Fruit fly (Drosophila melanogaster): ENCODE data around the gene Nemp.
A peak's percentile ranks its signal among the peaks of the same experiment; 100 is the strongest.

Nemp gene

DNA sequence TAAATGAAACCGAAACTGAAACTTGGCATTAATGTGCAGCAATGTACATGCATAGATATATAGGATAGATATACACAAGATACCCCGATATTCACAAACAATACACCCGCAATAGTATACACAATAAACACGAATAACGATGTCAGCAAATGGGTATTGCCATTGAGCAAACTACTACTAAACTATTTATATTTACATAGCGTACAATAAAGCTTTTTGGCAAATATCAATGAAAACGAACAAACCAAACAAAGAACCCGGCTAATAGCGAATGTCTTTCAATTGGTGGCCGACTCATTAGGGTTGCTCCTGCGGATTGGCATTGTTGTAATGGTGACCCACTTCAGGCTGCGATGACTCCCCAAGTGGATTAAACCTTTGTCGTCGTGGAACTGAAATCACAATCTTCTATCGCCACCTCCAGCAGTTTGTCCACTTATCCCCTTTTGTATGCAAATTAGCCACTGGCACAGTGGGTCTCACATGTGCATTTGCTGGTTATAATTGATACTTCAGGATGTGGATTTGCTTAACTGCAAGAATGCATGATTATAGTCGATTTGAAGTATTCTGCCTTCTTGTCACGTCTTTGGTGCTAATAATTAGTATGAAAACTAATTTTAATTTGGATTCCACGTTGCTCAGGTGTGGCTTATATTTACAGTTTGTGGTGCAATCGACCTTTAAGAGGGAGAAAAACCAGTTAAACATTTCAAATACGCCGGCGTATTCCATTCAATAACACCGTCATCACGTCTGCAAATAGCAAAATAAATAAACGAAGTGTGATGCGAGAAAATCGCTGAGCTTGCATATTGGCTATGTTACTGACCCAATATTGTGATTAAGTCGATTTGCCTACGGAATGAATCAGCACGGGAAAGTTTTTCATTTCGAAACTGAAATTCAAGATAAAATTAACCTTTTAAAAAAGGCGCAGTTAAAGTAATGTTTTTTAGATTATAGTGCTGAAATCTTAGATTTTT, 4.4 kb downstream of the Nemp start (continued):
- no peak for TF ChIP-seq CG10979 (tag; optimal IDR thresholded peaks at IDR 0.05)
- peak; percentile 58 for TF ChIP-seq gro (GFP tag; optimal IDR thresholded peaks at IDR 0.05)
- TF ChIP-seq Meics (GFP tag; optimal IDR thresholded peaks at IDR 0.05), result peak; percentile 22
- TF ChIP-seq jing (GFP tag; optimal IDR thresholded peaks at IDR 0.05), result no peak
- no peak for TF ChIP-seq h (optimal IDR thresholded peaks at IDR 0.05)
- no peak for TF ChIP-seq pita (GFP tag; optimal IDR thresholded peaks at IDR 0.05)
- no peak for TF ChIP-seq CG10209 (GFP tag; optimal IDR thresholded peaks at IDR 0.05)
- no peak for TF ChIP-seq Sry-δ (GFP tag; optimal IDR thresholded peaks at IDR 0.05)
- TF ChIP-seq unpg (GFP tag; optimal IDR thresholded peaks at IDR 0.05), result peak; percentile 10
- TF ChIP-seq CG4707 (GFP tag; optimal IDR thresholded peaks at IDR 0.05), result peak; percentile 95
- peak; percentile 27 for TF ChIP-seq p53 (GFP tag; optimal IDR thresholded peaks at IDR 0.05)
- TF ChIP-seq bigmax (GFP tag; optimal IDR thresholded peaks at IDR 0.05), result no peak
- TF ChIP-seq CG13624 (GFP tag; optimal IDR thresholded peaks at IDR 0.05), result peak; percentile 49
- peak; percentile 27 for TF ChIP-seq Hmr (GFP tag; optimal IDR thresholded peaks at IDR 0.05)
- TF ChIP-seq yki (optimal IDR thresholded peaks at IDR 0.05), result no peak
- peak; percentile 64 for TF ChIP-seq Dip3 (GFP tag; optimal IDR thresholded peaks at IDR 0.05)
- TF ChIP-seq CG2202 (tag; optimal IDR thresholded peaks at IDR 0.05), result no peak
- TF ChIP-seq CG14860 (GFP tag; IDR thresholded peaks at IDR 0.05; ENCODE audit: partially characterized antibody), result no peak
- TF ChIP-seq CG6654 (GFP tag; optimal IDR thresholded peaks at IDR 0.05), result no peak
- no peak for TF ChIP-seq Neu2 (GFP tag; optimal IDR thresholded peaks at IDR 0.05; ENCODE audit: borderline replicate concordance)
- TF ChIP-seq danr (GFP tag; IDR thresholded peaks at IDR 0.05), result no peak
- no peak for TF ChIP-seq CG16779 (GFP tag; IDR thresholded peaks at IDR 0.05)
- no peak for TF ChIP-seq CG33557 (GFP tag; optimal IDR thresholded peaks at IDR 0.05)
- peak; percentile 60; the same call in 2 of the 3 replicates for TF ChIP-seq tgo (GFP tag; IDR thresholded peaks at IDR 0.05)
- TF ChIP-seq sim (GFP tag; IDR thresholded peaks at IDR 0.05), result 0 out of 2 replicates have a peak, but pooled peaks have one; percentile 14
- peak; percentile 43 for TF ChIP-seq schlank (tag; optimal IDR thresholded peaks at IDR 0.05)
- TF ChIP-seq CG17328 (GFP tag; IDR thresholded peaks at IDR 0.05), result 0 out of 2 replicates have a peak, but pooled peaks have one; percentile 5
- TF ChIP-seq BtbVII (GFP tag; optimal IDR thresholded peaks at IDR 0.05), result peak; percentile 23
- TF ChIP-seq CG4730 (GFP tag; IDR thresholded peaks at IDR 0.05), result no peak
- no peak for TF ChIP-seq GATAe (GFP tag; conservative IDR thresholded peaks at IDR 0.05)
- peak; percentile 85 for TF ChIP-seq Antp (GFP tag; optimal IDR thresholded peaks at IDR 0.05)
- TF ChIP-seq shn (GFP tag; optimal IDR thresholded peaks at IDR 0.05), result no peak
- peak; percentile 73 for TF ChIP-seq Oaz (GFP tag; IDR thresholded peaks at IDR 0.05)
- TF ChIP-seq phol (tag; optimal IDR thresholded peaks at IDR 0.05), result peak; percentile 5
- TF ChIP-seq CG15479 (GFP tag; optimal IDR thresholded peaks at IDR 0.05), result no peak
- no peak for TF ChIP-seq CG4404 (GFP tag; IDR thresholded peaks at IDR 0.05)
- TF ChIP-seq BEAF-32 (GFP tag; optimal IDR thresholded peaks at IDR 0.05), result no peak
- TF ChIP-seq B-H2 (GFP tag; optimal IDR thresholded peaks at IDR 0.05), result no peak
- no peak for TF ChIP-seq mirr (GFP tag; optimal IDR thresholded peaks at IDR 0.05)
- no peak for TF ChIP-seq CG12391 (tag; optimal IDR thresholded peaks at IDR 0.05)
- no peak for TF ChIP-seq CG16813 (GFP tag; IDR thresholded peaks at IDR 0.05; ENCODE audit: partially characterized antibody)
- TF ChIP-seq inv (GFP tag; IDR thresholded peaks at IDR 0.05; ENCODE audit: partially characterized antibody), result no peak
- peak; percentile 38 for TF ChIP-seq CG12769 (tag; optimal IDR thresholded peaks at IDR 0.05)
- TF ChIP-seq Eip74EF (GFP tag; optimal IDR thresholded peaks at IDR 0.05), result peak in 1 of 2 experiments; percentile 54
- TF ChIP-seq NC2α (GFP tag; optimal IDR thresholded peaks at IDR 0.05), result no peak
- no peak for TF ChIP-seq CG33213 (GFP tag; optimal IDR thresholded peaks at IDR 0.05)
- no peak for TF ChIP-seq Sin3A (optimal IDR thresholded peaks at IDR 0.05)
- TF ChIP-seq Ptx1 (GFP tag; IDR thresholded peaks at IDR 0.05), result peak; percentile 58
- TF ChIP-seq so (GFP tag; IDR thresholded peaks at IDR 0.05), result peak; percentile 92

Measured in whole organism, embryonic.